Worm (Caenorhabditis elegans): ENCODE data around the gene str-30.

The str-30 gene

DNA sequence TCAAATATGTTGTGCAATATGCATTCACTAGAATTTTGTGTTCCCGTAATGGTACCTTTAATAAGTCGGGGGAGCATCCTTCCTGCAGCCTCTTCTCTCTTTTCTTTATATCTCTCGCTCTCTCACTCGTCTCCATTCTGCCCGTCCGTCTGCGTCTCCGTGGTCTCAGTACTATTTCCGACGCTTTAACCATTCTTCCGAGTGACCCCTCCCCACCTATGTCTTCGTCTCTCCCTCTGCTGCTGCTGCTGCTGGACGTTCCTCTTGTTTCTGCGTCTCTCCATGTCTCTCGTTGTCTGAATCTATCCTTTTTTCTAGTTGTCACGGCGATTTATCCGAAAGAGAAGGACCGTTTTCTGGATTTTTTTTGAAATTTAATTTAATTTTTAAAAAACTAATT lies 21.0 kb upstream of the str-30 start (continued):
- TF ChIP-seq ctbp-1 (GFP tag; IDR thresholded peaks at IDR 0.05) = 0 out of 2 replicates have a peak, but pooled peaks have one; percentile 35
- TF ChIP-seq Y48G9A.11 (GFP tag; IDR thresholded peaks at IDR 0.05) = no peak
- TF ChIP-seq D1046.2 (GFP tag; IDR thresholded peaks at IDR 0.05) = no peak
- TF ChIP-seq zfp-2 (tag; optimal IDR thresholded peaks at IDR 0.05) = no peak
- TF ChIP-seq unc-62 (GFP tag; optimal IDR thresholded peaks at IDR 0.05 in 1 of 2) = peak in 1 of 2 experiments; percentile 47
- no peak for TF ChIP-seq unc-62 (tag; optimal IDR thresholded peaks at IDR 0.05)
- no peak for TF ChIP-seq ceh-82 (tag; optimal IDR thresholded peaks at IDR 0.05)
- peak in 1 of 2 experiments; percentile 66 for TF ChIP-seq lsy-2 (tag; optimal IDR thresholded peaks at IDR 0.05)
- TF ChIP-seq dmd-6 (GFP tag; IDR thresholded peaks at IDR 0.05) = peak; percentile 62
- no peak for TF ChIP-seq lin-15B (tag; optimal IDR thresholded peaks at IDR 0.05)
- TF ChIP-seq spr-3 (GFP tag; optimal IDR thresholded peaks at IDR 0.05) = no peak
- TF ChIP-seq hmg-1.1 (GFP tag; IDR thresholded peaks at IDR 0.05) = peak; percentile 93
- peak in 1 of 2 experiments; percentile 50 for TF ChIP-seq hif-1 (tag; optimal IDR thresholded peaks at IDR 0.05)
- TF ChIP-seq dve-1 (tag; optimal IDR thresholded peaks at IDR 0.05; ENCODE audit: insufficient read depth) = peak; percentile 67
- no peak for TF ChIP-seq cey-2 (tag; optimal IDR thresholded peaks at IDR 0.05; ENCODE audit: borderline replicate concordance, insufficient read depth)
- 0 out of 2 replicates have a peak, but pooled peaks have one; percentile 55 for TF ChIP-seq dmd-8 (GFP tag; IDR thresholded peaks at IDR 0.05)
- no peak for TF ChIP-seq nhr-111 (GFP tag; optimal IDR thresholded peaks at IDR 0.05)
- no peak for TF ChIP-seq arid-1 (GFP tag; conservative IDR thresholded peaks at IDR 0.05)
- no peak for TF ChIP-seq daf-16 (GFP tag; optimal IDR thresholded peaks at IDR 0.05)
- TF ChIP-seq daf-16 (tag; optimal IDR thresholded peaks at IDR 0.05) = peak; percentile 32
- TF ChIP-seq set-16 (GFP tag; IDR thresholded peaks at IDR 0.05) = 0 out of 2 replicates have a peak, but pooled peaks have one; percentile 49
- no peak for TF ChIP-seq T20F7.1 (GFP tag; optimal IDR thresholded peaks at IDR 0.05)
- peak; percentile 59 for TF ChIP-seq mes-2 (tag; optimal IDR thresholded peaks at IDR 0.05; ENCODE audit: poor library complexity, severe bottlenecking)
- no peak for TF ChIP-seq mxl-2 (GFP tag; conservative IDR thresholded peaks at IDR 0.05)
- TF ChIP-seq egl-43 (GFP tag; IDR thresholded peaks at IDR 0.05) = peak; percentile 44; the same call in 1 of the 2 replicates
- no peak for TF ChIP-seq F10B5.3 (tag; optimal IDR thresholded peaks at IDR 0.05)
- TF ChIP-seq ceh-20 (GFP tag; IDR thresholded peaks at IDR 0.05) = no peak
- TF ChIP-seq T26A8.4 (GFP tag; IDR thresholded peaks at IDR 0.05) = peak; percentile 37; the same call in 1 of the 2 replicates
- TF ChIP-seq hlh-11 (tag; optimal IDR thresholded peaks at IDR 0.05) = peak; percentile 79
- TF ChIP-seq fos-1 (tag; optimal IDR thresholded peaks at IDR 0.05) = no peak
- peak; percentile 70 for TF ChIP-seq mep-1 (tag; optimal IDR thresholded peaks at IDR 0.05)
- no peak for TF ChIP-seq daf-12 (tag; optimal IDR thresholded peaks at IDR 0.05)
- TF ChIP-seq ceh-44 (GFP tag; IDR thresholded peaks at IDR 0.05) = no peak
- TF ChIP-seq lin-1 (GFP tag; IDR thresholded peaks at IDR 0.05) = no peak
- no peak for TF ChIP-seq ztf-7 (tag; optimal IDR thresholded peaks at IDR 0.05)
- TF ChIP-seq duxl-1 (tag; optimal IDR thresholded peaks at IDR 0.05; ENCODE audit: poor library complexity) = peak; percentile 41
- TF ChIP-seq madf-5 (GFP tag; IDR thresholded peaks at IDR 0.05) = no peak
- TF ChIP-seq mdl-1 (tag; optimal IDR thresholded peaks at IDR 0.05) = peak; percentile 18 to 20
- TF ChIP-seq nhr-41 (GFP tag; IDR thresholded peaks at IDR 0.05) = no peak
- TF ChIP-seq ceh-62 (tag; optimal IDR thresholded peaks at IDR 0.05) = no peak
- TF ChIP-seq pha-4 (GFP tag; IDR thresholded peaks at IDR 0.05) = peak; percentile 68; the same call in 1 of the 2 replicates
- TF ChIP-seq pha-4 (tag; optimal IDR thresholded peaks at IDR 0.05) = no peak
- TF ChIP-seq ZK337.2 (GFP tag; IDR thresholded peaks at IDR 0.05) = no peak
- no peak for TF ChIP-seq nhr-25 (tag; optimal IDR thresholded peaks at IDR 0.05; ENCODE audit: borderline replicate concordance, insufficient read depth)
- no peak for TF ChIP-seq daf-19 (GFP tag; conservative IDR thresholded peaks at IDR 0.05)
- TF ChIP-seq vab-7 (GFP tag; IDR thresholded peaks at IDR 0.05) = no peak
- no peak for TF ChIP-seq lin-29 (GFP tag; IDR thresholded peaks at IDR 0.05)
- TF ChIP-seq tra-1 (GFP tag; IDR thresholded peaks at IDR 0.05) = 0 out of 2 replicates have a peak, but pooled peaks have one; percentile 21
- TF ChIP-seq nhr-28 (tag; optimal IDR thresholded peaks at IDR 0.05) = peak; percentile 34
- no peak for TF ChIP-seq ceh-32 (tag; optimal IDR thresholded peaks at IDR 0.05; ENCODE audit: poor library complexity)
